Worm (Caenorhabditis elegans) whole organism, L3 larva: ENCODE data around the gene F11A5.18.

Experiments used
- R02D3.7 ChIP-seq: fragments of 150-350 bp; optimal IDR thresholded peaks from 2 replicates; lab custom pipeline; 2014; ENCODE audit warnings: missing biosample characterization, missing genetic modification characterization
- fos-1 ChIP-seq: fragments of 150-350 bp; optimal IDR thresholded peaks from 2 replicates; lab custom pipeline; 2014; ENCODE audit warnings: missing biosample characterization, missing genetic modification characterization
- unc-39 ChIP-seq: sonication (generic microtip); optimal IDR thresholded peaks from 4 replicates; lab custom pipeline; 2017; ENCODE audit warnings: missing biosample characterization, missing genetic modification characterization
- unc-62 ChIP-seq: fragments of 150-350 bp; sonication (generic microtip); optimal IDR thresholded peaks from 4 replicates; lab custom pipeline; 2014; ENCODE audit warnings: missing biosample characterization, missing genetic modification reagents, missing genetic modification characterization
- zag-1 ChIP-seq: fragments of 150-350 bp; optimal IDR thresholded peaks from 2 replicates; lab custom pipeline; 2014; ENCODE audit warnings: missing biosample characterization, missing genetic modification characterization

DNA sequence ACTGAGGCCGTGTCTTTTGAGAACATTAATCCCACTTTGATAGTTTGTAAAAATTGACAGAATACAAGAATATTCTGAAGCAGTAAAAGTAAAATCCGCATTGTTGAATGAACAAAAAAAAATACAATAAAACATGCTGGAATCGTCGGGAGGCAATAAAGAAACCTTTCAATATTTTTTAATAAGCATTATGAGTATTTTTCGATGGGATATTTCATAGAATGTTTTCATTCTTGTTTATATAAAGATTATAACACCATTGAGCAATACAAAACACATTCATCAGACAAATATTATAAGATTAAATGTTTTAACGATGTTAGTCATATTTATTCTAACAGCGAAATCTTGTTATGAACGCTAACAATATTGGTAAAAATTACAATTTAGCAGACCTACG lies 51.0 kb downstream of the F11A5.18 start, which contains the start of gene gcy-20:
- TF ChIP-seq R02D3.7 (tag; lab: Kevin White, UChicago) (no peak), unc-39 (no peak), fos-1 (tag; lab: Kevin White, UChicago) (no peak), unc-62 (GFP tag; lab: Kevin White, UChicago) (no peak), zag-1 (tag; lab: Kevin White, UChicago) (no peak)
